Worm (Caenorhabditis elegans) whole organism, L4 larva: ENCODE results near the gene T01C8.2.

Source experiments
- D1046.2 ChIP-seq: fragments of 200-800 bp; sonication (Bioruptor generic); IDR thresholded peaks from 2 replicates; pipeline ENCODE4 v1.3.6; 2022; ENCODE audit warnings: missing genetic modification characterization, missing compliant biosample characterization
- F10B5.3 ChIP-seq: sonication (generic microtip); optimal IDR thresholded peaks from 2 replicates; lab custom pipeline; 2016; ENCODE audit warnings: mild to moderate bottlenecking, missing genetic modification characterization, missing compliant biosample characterization
- F37D6.2 ChIP-seq: sonication (generic microtip); optimal IDR thresholded peaks from 2 replicates; lab custom pipeline; 2016; ENCODE audit warnings: mild to moderate bottlenecking, missing genetic modification characterization, missing compliant biosample characterization
- F49E8.2 ChIP-seq: sonication (generic microtip); optimal IDR thresholded peaks from 2 replicates; lab custom pipeline; 2016; ENCODE audit warnings: missing compliant biosample characterization, mild to moderate bottlenecking, missing genetic modification characterization, borderline replicate concordance
- T20F7.1 ChIP-seq: fragments of 200-800 bp; sonication (Bioruptor generic); optimal IDR thresholded peaks from 2 replicates; lab custom pipeline; 2018; ENCODE audit warnings: mild to moderate bottlenecking, missing genetic modification characterization, missing compliant biosample characterization
- Y48G9A.11 ChIP-seq: fragments of 200-800 bp; sonication (Bioruptor generic); IDR thresholded peaks from 2 replicates; pipeline ENCODE4 v1.3.6; 2022; ENCODE audit warnings: missing genetic modification reagents, missing genetic modification characterization, missing compliant biosample characterization
- Y5F2A.4 ChIP-seq: fragments of 200-800 bp; sonication (Bioruptor generic); optimal IDR thresholded peaks from 2 replicates; lab custom pipeline; 2018; ENCODE audit warnings: mild to moderate bottlenecking, missing genetic modification characterization, missing compliant biosample characterization
- ZK337.2 ChIP-seq: fragments of 200-800 bp; sonication (Bioruptor generic); IDR thresholded peaks from 2 replicates; pipeline ENCODE4 v1.3.6; 2022; ENCODE audit warnings: missing genetic modification reagents, missing genetic modification characterization, missing compliant biosample characterization
- ZK546.5 ChIP-seq, 2 experiments: sonication (generic microtip); optimal IDR thresholded peaks; 2 replicates each; lab custom pipeline; 2017; ENCODE audit warnings: missing biosample characterization in 2 of 2, missing genetic modification characterization in 2 of 2
- aha-1 ChIP-seq: fragments of 150-350 bp; peaks from one replicate; lab custom pipeline; 2014; ENCODE audit warnings: missing biosample characterization, missing genetic modification characterization
- ama-1 ChIP-seq: fragments of 150-350 bp; optimal IDR thresholded peaks from 2 replicates; lab custom pipeline; 2014; ENCODE audit warnings: inconsistent platforms, mixed read lengths
- arid-1 ChIP-seq: fragments of 200-800 bp; sonication (Bioruptor generic); conservative IDR thresholded peaks from 2 replicates; pipeline ENCODE4 v1.3.6; 2022; ENCODE audit warnings: missing genetic modification reagents, missing genetic modification characterization, missing compliant biosample characterization
- ceh-20 ChIP-seq: fragments of 200-800 bp; sonication (Bioruptor generic); IDR thresholded peaks from 2 replicates; pipeline ENCODE4 v1.3.6; 2022; ENCODE audit warnings: missing genetic modification reagents, missing genetic modification characterization, missing compliant biosample characterization
- ceh-32 ChIP-seq: sonication (generic microtip); optimal IDR thresholded peaks from 2 replicates; lab custom pipeline; 2016; ENCODE audit warnings: mild to moderate bottlenecking, missing genetic modification characterization, missing compliant biosample characterization; ENCODE audit not compliant: poor library complexity
- ceh-44 ChIP-seq: fragments of 200-800 bp; sonication (Bioruptor generic); IDR thresholded peaks from 2 replicates; pipeline ENCODE4 v1.3.6; 2022; ENCODE audit warnings: missing genetic modification reagents, missing genetic modification characterization, missing compliant biosample characterization
- cey-2 ChIP-seq: sonication (generic microtip); optimal IDR thresholded peaks from 3 replicates; lab custom pipeline; 2017; ENCODE audit warnings: missing genetic modification characterization, mild to moderate bottlenecking, missing compliant biosample characterization, antibody characterized with exemption, borderline replicate concordance; ENCODE audit not compliant: insufficient read depth
- daf-8 ChIP-seq: fragments of 200-800 bp; sonication (Bioruptor generic); IDR thresholded peaks from 2 replicates; pipeline ENCODE4 v1.3.6; 2022; ENCODE audit warnings: missing genetic modification characterization, missing compliant biosample characterization
- dmd-6 ChIP-seq: fragments of 200-800 bp; sonication (Bioruptor generic); IDR thresholded peaks from 2 replicates; pipeline ENCODE4 v1.3.6; 2022; ENCODE audit warnings: missing genetic modification reagents, missing genetic modification characterization, missing compliant biosample characterization
- dpl-1 ChIP-seq: fragments of 150-350 bp; optimal IDR thresholded peaks from 2 replicates; lab custom pipeline; 2014; ENCODE audit warnings: missing biosample characterization, missing genetic modification reagents, missing genetic modification characterization
- duxl-1 ChIP-seq: sonication (generic microtip); optimal IDR thresholded peaks from 2 replicates; lab custom pipeline; 2016; ENCODE audit warnings: mild to moderate bottlenecking, missing genetic modification characterization, moderate library complexity, missing compliant biosample characterization; ENCODE audit not compliant: poor library complexity
- egl-27 ChIP-seq: sonication (generic microtip); optimal IDR thresholded peaks from 3 replicates; lab custom pipeline; 2017; ENCODE audit warnings: missing biosample characterization, missing genetic modification reagents, missing genetic modification characterization
- gei-8 ChIP-seq: fragments of 200-800 bp; sonication (Bioruptor generic); optimal IDR thresholded peaks from 2 replicates; lab custom pipeline; 2018; ENCODE audit warnings: mild to moderate bottlenecking, missing genetic modification characterization, missing compliant biosample characterization
- hlh-11 ChIP-seq: fragments of 200-800 bp; sonication (Bioruptor generic); optimal IDR thresholded peaks from 2 replicates; lab custom pipeline; 2018; ENCODE audit warnings: mild to moderate bottlenecking, missing genetic modification characterization, missing compliant biosample characterization
- lin-1 ChIP-seq: fragments of 200-800 bp; sonication (Bioruptor generic); IDR thresholded peaks from 2 replicates; pipeline ENCODE4 v1.3.6; 2022; ENCODE audit warnings: missing genetic modification reagents, missing genetic modification characterization, missing compliant biosample characterization
- lin-13 ChIP-seq: fragments of 150-350 bp; optimal IDR thresholded peaks from 2 replicates; lab custom pipeline; 2014; ENCODE audit warnings: missing biosample characterization, missing genetic modification reagents, missing genetic modification characterization
- lin-39 ChIP-seq: fragments of 150-350 bp; optimal IDR thresholded peaks from 2 replicates; lab custom pipeline; 2014; ENCODE audit warnings: missing biosample characterization, missing genetic modification reagents, missing genetic modification characterization
- lir-3 ChIP-seq: sonication (generic microtip); optimal IDR thresholded peaks from 2 replicates; lab custom pipeline; 2016; ENCODE audit warnings: mild to moderate bottlenecking, missing genetic modification characterization, missing compliant biosample characterization
- mdt-29 ChIP-seq: fragments of 200-800 bp; sonication (Bioruptor generic); IDR thresholded peaks from 2 replicates; pipeline ENCODE4 v1.3.6; 2022; ENCODE audit warnings: missing genetic modification reagents, missing genetic modification characterization, missing compliant biosample characterization
- nhr-11 ChIP-seq: fragments of 150-350 bp; optimal IDR thresholded peaks from 2 replicates; lab custom pipeline; 2014; ENCODE audit warnings: missing biosample characterization, missing genetic modification characterization
- nhr-25 ChIP-seq: sonication (generic microtip); optimal IDR thresholded peaks from 2 replicates; lab custom pipeline; 2017; ENCODE audit warnings: missing genetic modification characterization, mild to moderate bottlenecking, missing compliant biosample characterization, antibody characterized with exemption, moderate library complexity, borderline replicate concordance; ENCODE audit not compliant: insufficient read depth
- nhr-6 ChIP-seq: fragments of 150-350 bp; optimal IDR thresholded peaks from 2 replicates; lab custom pipeline; 2014; ENCODE audit warnings: missing biosample characterization, missing genetic modification characterization
- nhr-76 ChIP-seq: fragments of 150-350 bp; optimal IDR thresholded peaks from 2 replicates; lab custom pipeline; 2014; ENCODE audit warnings: missing biosample characterization, missing genetic modification characterization
- nhr-77 ChIP-seq: fragments of 150-350 bp; optimal IDR thresholded peaks from 2 replicates; lab custom pipeline; 2014; ENCODE audit warnings: missing biosample characterization, missing genetic modification characterization
- pha-4 ChIP-seq, 2 experiments: fragments of 150-350 bp in 1 of 2; fragments of 200-800 bp in 1 of 2; sonication (Bioruptor generic) in 1 of 2; IDR thresholded peaks in 1 of 2; optimal IDR thresholded peaks in 1 of 2; 2 replicates each; pipeline versions ENCODE4 v1.3.6 to Lab custom; 2014 to 2022; ENCODE audit warnings: missing genetic modification characterization in 2 of 2, missing genetic modification reagents in 2 of 2, missing biosample characterization in 1 of 2, missing compliant biosample characterization in 1 of 2
- php-3 ChIP-seq: fragments of 200-800 bp; sonication (Bioruptor generic); IDR thresholded peaks from 2 replicates; pipeline ENCODE4 v1.3.6; 2022; ENCODE audit warnings: missing genetic modification reagents, missing genetic modification characterization, missing compliant biosample characterization
- pqm-1 ChIP-seq: sonication (generic microtip); optimal IDR thresholded peaks from 2 replicates; lab custom pipeline; 2017; ENCODE audit warnings: missing biosample characterization, missing genetic modification characterization
- sdz-12 ChIP-seq: fragments of 200-800 bp; sonication (Bioruptor generic); optimal IDR thresholded peaks from 2 replicates; lab custom pipeline; 2018; ENCODE audit warnings: mild to moderate bottlenecking, missing genetic modification characterization, missing compliant biosample characterization
- set-16 ChIP-seq: fragments of 200-800 bp; sonication (Bioruptor generic); IDR thresholded peaks from 2 replicates; pipeline ENCODE4 v1.3.6; 2022; ENCODE audit warnings: missing genetic modification reagents, missing genetic modification characterization, missing compliant biosample characterization
- skn-1 ChIP-seq: fragments of 150-350 bp; optimal IDR thresholded peaks from 2 replicates; lab custom pipeline; 2014; ENCODE audit warnings: missing biosample characterization, missing genetic modification characterization
- snpc-1.2 ChIP-seq: fragments of 200-800 bp; sonication (Bioruptor generic); IDR thresholded peaks from 2 replicates; pipeline ENCODE4 v1.3.6; 2022; ENCODE audit warnings: missing genetic modification reagents, missing genetic modification characterization, missing compliant biosample characterization
- tag-97 ChIP-seq: fragments of 200-800 bp; sonication (Bioruptor generic); IDR thresholded peaks from 2 replicates; pipeline ENCODE4 v1.3.6; 2022; ENCODE audit warnings: missing genetic modification characterization, missing compliant biosample characterization
- tra-1 ChIP-seq: fragments of 200-800 bp; sonication (Bioruptor generic); IDR thresholded peaks from 2 replicates; pipeline ENCODE4 v1.3.6; 2022; ENCODE audit warnings: missing genetic modification reagents, missing genetic modification characterization, missing compliant biosample characterization
- unc-62 ChIP-seq, 3 experiments: fragments of 150-350 bp in 1 of 3; sonication (generic microtip); optimal IDR thresholded peaks in 2 of 3; peaks in 1 of 3; 1 replicate in 1 of 3; 2 replicates in 2 of 3; lab custom pipeline; 2014 to 2017; ENCODE audit warnings: missing biosample characterization in 3 of 3, missing genetic modification characterization in 3 of 3, missing genetic modification reagents in 3 of 3, missing genotype in 1 of 3
- vab-7 ChIP-seq: fragments of 200-800 bp; sonication (Bioruptor generic); IDR thresholded peaks from 2 replicates; pipeline ENCODE4 v1.3.6; 2022; ENCODE audit warnings: missing genetic modification reagents, missing genetic modification characterization, missing compliant biosample characterization
- zfp-3 ChIP-seq: fragments of 200-800 bp; sonication (Bioruptor generic); conservative IDR thresholded peaks from 2 replicates; pipeline ENCODE4 v1.3.6; 2022; ENCODE audit warnings: missing genetic modification reagents, missing genetic modification characterization, missing compliant biosample characterization
- zip-11 ChIP-seq: fragments of 200-800 bp; sonication (Bioruptor generic); IDR thresholded peaks from 2 replicates; pipeline ENCODE4 v1.3.6; 2022; ENCODE audit warnings: missing genetic modification characterization, missing compliant biosample characterization
- ztf-11 ChIP-seq: fragments of 150-350 bp; optimal IDR thresholded peaks from 2 replicates; lab custom pipeline; 2014; ENCODE audit warnings: missing biosample characterization, missing genetic modification characterization
- ztf-7 ChIP-seq: fragments of 150-350 bp; optimal IDR thresholded peaks from 2 replicates; lab custom pipeline; 2014; ENCODE audit warnings: missing biosample characterization, missing genetic modification characterization

Gene T01C8.2

DNA sequence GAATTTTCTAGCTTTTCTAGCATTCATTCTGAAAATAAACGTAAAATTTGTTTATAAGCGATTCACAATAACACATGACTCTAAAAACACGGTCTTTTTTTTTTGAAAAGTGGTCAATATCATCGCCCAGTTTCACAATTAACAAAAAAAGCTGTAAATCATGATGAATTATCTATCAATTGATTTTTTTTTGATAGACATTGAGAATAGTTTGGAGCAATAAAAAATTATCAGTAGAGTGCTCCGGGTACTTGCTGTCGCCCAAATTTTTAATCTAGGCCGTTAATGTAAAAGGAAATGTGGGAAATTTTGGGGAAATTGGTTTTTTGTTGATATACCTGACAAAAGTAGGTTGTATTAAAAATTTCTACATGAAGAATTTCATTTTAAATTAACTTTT, 12.8 kb upstream of the T01C8.2 start:
- TF ChIP-seq ceh-20 (peak; percentile 62; the same call in 1 of the 2 replicates), dmd-6 (GFP tag; lab: Robert Waterston, UW) (peak; percentile 34; the same call in 1 of the 2 replicates), gei-8 (GFP tag; lab: Kevin White, UChicago) (no peak), pqm-1 (tag; lab: Kevin White, UChicago) (peak; percentile 66), php-3 (GFP tag; lab: Robert Waterston, UW) (peak; percentile 51; the same call in 1 of the 2 replicates), lin-39 (tag; lab: Kevin White, UChicago) (no peak)

- no peak for TF ChIP-seq zfp-3
- TF ChIP-seq F10B5.3 (tag; lab: Kevin White, UChicago) = no peak
- TF ChIP-seq egl-27 (tag; lab: Kevin White, UChicago) = no peak
- TF ChIP-seq lin-1 = no peak
- no peak for TF ChIP-seq nhr-25 (tag; lab: Kevin White, UChicago)
- no peak for TF ChIP-seq Y48G9A.11 (GFP tag; lab: Robert Waterston, UW)
- TF ChIP-seq dpl-1 = no peak
- TF ChIP-seq F49E8.2 = no peak
- no peak for TF ChIP-seq vab-7
- no peak for TF ChIP-seq duxl-1 (tag; lab: Kevin White, UChicago)
- TF ChIP-seq ZK546.5 (tag; optimal IDR thresholded peaks at IDR 0.05; lab: Kevin White, UChicago) = no peak
- no peak for TF ChIP-seq lin-13
- no peak for TF ChIP-seq lin-39 (tag; lab: Kevin White, UChicago)
- no peak for TF ChIP-seq ceh-32 (tag; lab: Kevin White, UChicago)
- no peak for TF ChIP-seq nhr-6 (tag; lab: Kevin White, UChicago)
- TF ChIP-seq D1046.2 (GFP tag; lab: Robert Waterston, UW) = no peak
- no peak for TF ChIP-seq mdt-29 (GFP tag; lab: Robert Waterston, UW)
- no peak for TF ChIP-seq skn-1 (tag; lab: Kevin White, UChicago)
- no peak for TF ChIP-seq set-16 (GFP tag; lab: Robert Waterston, UW)
- no peak for TF ChIP-seq ama-1
- no peak for TF ChIP-seq sdz-12 (GFP tag; lab: Kevin White, UChicago)
- peak; percentile 14 for TF ChIP-seq nhr-77 (tag; lab: Kevin White, UChicago)
- TF ChIP-seq lir-3 (tag; lab: Kevin White, UChicago) = no peak
- TF ChIP-seq Y5F2A.4 (GFP tag; lab: Kevin White, UChicago) = no peak
- TF ChIP-seq aha-1 (tag; lab: Kevin White, UChicago) = no peak
- TF ChIP-seq cey-2 (tag; lab: Kevin White, UChicago) = no peak
- peak; percentile 78 for TF ChIP-seq tra-1 (GFP tag; lab: Robert Waterston, UW)
- no peak for TF ChIP-seq snpc-1.2 (GFP tag; lab: Robert Waterston, UW)
- no peak for TF ChIP-seq zip-11 (GFP tag; lab: Robert Waterston, UW)
- TF ChIP-seq hlh-11 = peak; percentile 78
- TF ChIP-seq F37D6.2 = no peak
- TF ChIP-seq nhr-11 (tag; lab: Kevin White, UChicago) = no peak
- peak in 1 of 2 experiments; percentile 80 for TF ChIP-seq unc-62 (GFP tag; optimal IDR thresholded peaks at IDR 0.05 in 1 of 2; lab: Kevin White, UChicago)
- TF ChIP-seq unc-62 (tag; optimal IDR thresholded peaks at IDR 0.05; lab: Kevin White, UChicago) = no peak
- no peak for TF ChIP-seq ztf-7 (tag; lab: Kevin White, UChicago)
- TF ChIP-seq nhr-76 (tag; lab: Kevin White, UChicago) = no peak
- no peak for TF ChIP-seq ceh-44 (GFP tag; lab: Robert Waterston, UW)
- TF ChIP-seq daf-8 = no peak
- TF ChIP-seq T20F7.1 (GFP tag; lab: Kevin White, UChicago) = peak; percentile 3
- TF ChIP-seq ZK337.2 (GFP tag; lab: Robert Waterston, UW) = no peak
- no peak for TF ChIP-seq ztf-11
- TF ChIP-seq arid-1 = no peak
- TF ChIP-seq pha-4 (GFP tag; IDR thresholded peaks at IDR 0.05; lab: Robert Waterston, UW) = no peak
- no peak for TF ChIP-seq pha-4 (tag; optimal IDR thresholded peaks at IDR 0.05; lab: Kevin White, UChicago)
- TF ChIP-seq tag-97 = no peak
Measured at ce11 chrX:16775335-16775835, 10.9 kb upstream of the T01C8.2 start.
